Worm (Caenorhabditis elegans) whole organism, L4 larva: ENCODE measurements around the gene athp-1.

Source experiments
- D1046.2 ChIP-seq: fragments of 200-800 bp; sonication (Bioruptor generic); IDR thresholded peaks from 2 replicates; pipeline ENCODE4 v1.3.6; 2022; ENCODE audit warnings: missing genetic modification characterization, missing compliant biosample characterization
- F10B5.3 ChIP-seq: sonication (generic microtip); optimal IDR thresholded peaks from 2 replicates; lab custom pipeline; 2016; ENCODE audit warnings: mild to moderate bottlenecking, missing genetic modification characterization, missing compliant biosample characterization
- F26F4.8 ChIP-seq: fragments of 200-800 bp; sonication (Bioruptor generic); conservative IDR thresholded peaks from 2 replicates; pipeline ENCODE4 v1.3.6; 2022; ENCODE audit warnings: missing genetic modification characterization, missing compliant biosample characterization
- T26A8.4 ChIP-seq: fragments of 200-800 bp; sonication (Bioruptor generic); IDR thresholded peaks from 2 replicates; pipeline ENCODE4 v1.3.6; 2022; ENCODE audit warnings: missing genetic modification characterization, missing compliant biosample characterization
- Y75B8A.6 ChIP-seq: fragments of 200-800 bp; sonication (Bioruptor generic); IDR thresholded peaks from 2 replicates; pipeline ENCODE4 v1.3.6; 2022; ENCODE audit warnings: missing genetic modification reagents, missing genetic modification characterization, missing compliant biosample characterization
- ceh-62 ChIP-seq: sonication (generic microtip); optimal IDR thresholded peaks from 2 replicates; lab custom pipeline; 2017; ENCODE audit warnings: missing biosample characterization, missing genetic modification characterization
- ceh-82 ChIP-seq: sonication (generic microtip); optimal IDR thresholded peaks from 2 replicates; lab custom pipeline; 2017; ENCODE audit warnings: missing biosample characterization, missing genetic modification characterization
- cey-2 ChIP-seq: sonication (generic microtip); optimal IDR thresholded peaks from 3 replicates; lab custom pipeline; 2017; ENCODE audit warnings: missing genetic modification characterization, mild to moderate bottlenecking, missing compliant biosample characterization, antibody characterized with exemption, borderline replicate concordance; ENCODE audit not compliant: insufficient read depth
- daf-16 ChIP-seq, 3 experiments: sonication (generic microtip); optimal IDR thresholded peaks; 2 replicates each; lab custom pipeline; 2016 to 2017; ENCODE audit warnings: missing genetic modification characterization in 3 of 3, missing genetic modification reagents in 3 of 3, mild to moderate bottlenecking in 2 of 3, missing compliant biosample characterization in 2 of 3, missing biosample characterization in 1 of 3, moderate library complexity in 1 of 3
- daf-8 ChIP-seq: fragments of 200-800 bp; sonication (Bioruptor generic); IDR thresholded peaks from 2 replicates; pipeline ENCODE4 v1.3.6; 2022; ENCODE audit warnings: missing genetic modification characterization, missing compliant biosample characterization
- dmd-8 ChIP-seq: fragments of 200-800 bp; sonication (Bioruptor generic); IDR thresholded peaks from 2 replicates; pipeline ENCODE4 v1.3.6; 2022; ENCODE audit warnings: missing genetic modification characterization, missing compliant biosample characterization
- dpl-1 ChIP-seq: fragments of 150-350 bp; optimal IDR thresholded peaks from 2 replicates; lab custom pipeline; 2014; ENCODE audit warnings: missing biosample characterization, missing genetic modification reagents, missing genetic modification characterization
- duxl-1 ChIP-seq: sonication (generic microtip); optimal IDR thresholded peaks from 2 replicates; lab custom pipeline; 2016; ENCODE audit warnings: mild to moderate bottlenecking, missing genetic modification characterization, moderate library complexity, missing compliant biosample characterization; ENCODE audit not compliant: poor library complexity
- egl-27 ChIP-seq: sonication (generic microtip); optimal IDR thresholded peaks from 3 replicates; lab custom pipeline; 2017; ENCODE audit warnings: missing biosample characterization, missing genetic modification reagents, missing genetic modification characterization
- fos-1 ChIP-seq: fragments of 150-350 bp; optimal IDR thresholded peaks from 2 replicates; lab custom pipeline; 2014; ENCODE audit warnings: missing biosample characterization, missing genetic modification characterization
- hmg-1.1 ChIP-seq: fragments of 200-800 bp; sonication (Bioruptor generic); IDR thresholded peaks from 2 replicates; pipeline ENCODE4 v1.3.6; 2022; ENCODE audit warnings: missing genetic modification reagents, missing genetic modification characterization, missing compliant biosample characterization
- jun-1 ChIP-seq: fragments of 150-350 bp; optimal IDR thresholded peaks from 2 replicates; lab custom pipeline; 2014; ENCODE audit warnings: missing biosample characterization, missing genetic modification reagents, missing genetic modification characterization
- lin-1 ChIP-seq: fragments of 200-800 bp; sonication (Bioruptor generic); IDR thresholded peaks from 2 replicates; pipeline ENCODE4 v1.3.6; 2022; ENCODE audit warnings: missing genetic modification reagents, missing genetic modification characterization, missing compliant biosample characterization
- lin-38 ChIP-seq: fragments of 200-800 bp; sonication (Bioruptor generic); IDR thresholded peaks from 2 replicates; pipeline ENCODE4 v1.3.6; 2022; ENCODE audit warnings: missing genetic modification reagents, missing genetic modification characterization, missing compliant biosample characterization
- lir-3 ChIP-seq: sonication (generic microtip); optimal IDR thresholded peaks from 2 replicates; lab custom pipeline; 2016; ENCODE audit warnings: mild to moderate bottlenecking, missing genetic modification characterization, missing compliant biosample characterization
- madf-5 ChIP-seq, 2 experiments: fragments of 200-800 bp; sonication (Bioruptor generic); IDR thresholded peaks; 2 replicates each; pipeline ENCODE4 v1.3.6; 2022; ENCODE audit warnings: missing compliant biosample characterization in 2 of 2, missing genetic modification characterization in 2 of 2
- mdt-29 ChIP-seq: fragments of 200-800 bp; sonication (Bioruptor generic); IDR thresholded peaks from 2 replicates; pipeline ENCODE4 v1.3.6; 2022; ENCODE audit warnings: missing genetic modification reagents, missing genetic modification characterization, missing compliant biosample characterization
- mes-2 ChIP-seq: sonication (generic microtip); optimal IDR thresholded peaks from 2 replicates; lab custom pipeline; 2016; ENCODE audit warnings: missing genotype, mild to moderate bottlenecking, missing genetic modification characterization, missing compliant biosample characterization; ENCODE audit not compliant: poor library complexity, severe bottlenecking
- nhr-28 ChIP-seq: fragments of 150-350 bp; optimal IDR thresholded peaks from 2 replicates; lab custom pipeline; 2014; ENCODE audit warnings: missing biosample characterization, missing genetic modification characterization
- nhr-48 ChIP-seq: sonication (generic microtip); optimal IDR thresholded peaks from 2 replicates; lab custom pipeline; 2016; ENCODE audit warnings: mild to moderate bottlenecking, missing genetic modification characterization, missing compliant biosample characterization
- nhr-6 ChIP-seq: fragments of 150-350 bp; optimal IDR thresholded peaks from 2 replicates; lab custom pipeline; 2014; ENCODE audit warnings: missing biosample characterization, missing genetic modification characterization
- rbr-2 ChIP-seq: sonication (generic microtip); optimal IDR thresholded peaks from 2 replicates; lab custom pipeline; 2016; ENCODE audit warnings: missing genotype, missing genetic modification characterization, missing compliant biosample characterization
- saeg-2 ChIP-seq: fragments of 200-800 bp; sonication (Bioruptor generic); IDR thresholded peaks from 2 replicates; pipeline ENCODE4 v1.3.6; 2022; ENCODE audit warnings: missing genetic modification reagents, missing genetic modification characterization, missing compliant biosample characterization
- spr-1 ChIP-seq: sonication (generic microtip); optimal IDR thresholded peaks from 2 replicates; lab custom pipeline; 2016; ENCODE audit warnings: mild to moderate bottlenecking, missing genetic modification characterization, missing compliant biosample characterization
- tag-97 ChIP-seq: fragments of 200-800 bp; sonication (Bioruptor generic); IDR thresholded peaks from 2 replicates; pipeline ENCODE4 v1.3.6; 2022; ENCODE audit warnings: missing genetic modification characterization, missing compliant biosample characterization
- zag-1 ChIP-seq: fragments of 150-350 bp; optimal IDR thresholded peaks from 2 replicates; lab custom pipeline; 2014; ENCODE audit warnings: missing biosample characterization, missing genetic modification characterization
- zfp-3 ChIP-seq: fragments of 200-800 bp; sonication (Bioruptor generic); conservative IDR thresholded peaks from 2 replicates; pipeline ENCODE4 v1.3.6; 2022; ENCODE audit warnings: missing genetic modification reagents, missing genetic modification characterization, missing compliant biosample characterization
- ztf-11 ChIP-seq: fragments of 150-350 bp; optimal IDR thresholded peaks from 2 replicates; lab custom pipeline; 2014; ENCODE audit warnings: missing biosample characterization, missing genetic modification characterization
- ztf-7 ChIP-seq: fragments of 150-350 bp; optimal IDR thresholded peaks from 2 replicates; lab custom pipeline; 2014; ENCODE audit warnings: missing biosample characterization, missing genetic modification characterization

The athp-1 gene

DNA sequence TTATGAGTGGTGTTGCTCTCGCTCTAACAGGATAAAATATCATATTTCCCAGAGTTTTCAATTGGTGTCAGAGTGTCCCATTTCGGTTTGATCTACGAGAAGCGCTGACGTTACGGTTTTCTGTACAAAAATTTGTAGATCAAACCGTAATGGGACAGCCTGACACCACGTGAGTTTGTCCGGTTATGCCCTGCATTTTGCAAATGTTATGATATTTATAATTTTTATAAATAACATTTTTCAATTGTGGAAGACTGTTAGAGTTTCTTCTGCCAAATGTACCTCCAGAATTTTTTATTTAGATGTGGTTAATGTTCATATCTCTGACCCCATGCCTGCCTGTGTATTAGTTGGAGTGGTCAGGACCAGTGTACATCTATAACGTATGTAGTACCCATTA lies 12.7 kb downstream of the athp-1 start, which contains the start of gene fbxb-87:
Gene fbxb-87, plus strand, starts transcription at position 301 of the 400 bp plus-strand sequence.
- TF ChIP-seq ztf-7 (tag; lab: Kevin White, UChicago) (no peak), daf-16 (GFP tag; optimal IDR thresholded peaks at IDR 0.05; lab: Kevin White, UChicago) (no peak), daf-16 (tag; optimal IDR thresholded peaks at IDR 0.05; lab: Kevin White, UChicago) (no peak), hmg-1.1 (GFP tag; lab: Robert Waterston, UW) (no peak), ztf-11 (tag; lab: Kevin White, UChicago) (no peak), tag-97 (GFP tag; lab: Robert Waterston, UW) (no peak), zag-1 (no peak)
- TF ChIP-seq, all 104 proteins: peak for 0

DNA sequence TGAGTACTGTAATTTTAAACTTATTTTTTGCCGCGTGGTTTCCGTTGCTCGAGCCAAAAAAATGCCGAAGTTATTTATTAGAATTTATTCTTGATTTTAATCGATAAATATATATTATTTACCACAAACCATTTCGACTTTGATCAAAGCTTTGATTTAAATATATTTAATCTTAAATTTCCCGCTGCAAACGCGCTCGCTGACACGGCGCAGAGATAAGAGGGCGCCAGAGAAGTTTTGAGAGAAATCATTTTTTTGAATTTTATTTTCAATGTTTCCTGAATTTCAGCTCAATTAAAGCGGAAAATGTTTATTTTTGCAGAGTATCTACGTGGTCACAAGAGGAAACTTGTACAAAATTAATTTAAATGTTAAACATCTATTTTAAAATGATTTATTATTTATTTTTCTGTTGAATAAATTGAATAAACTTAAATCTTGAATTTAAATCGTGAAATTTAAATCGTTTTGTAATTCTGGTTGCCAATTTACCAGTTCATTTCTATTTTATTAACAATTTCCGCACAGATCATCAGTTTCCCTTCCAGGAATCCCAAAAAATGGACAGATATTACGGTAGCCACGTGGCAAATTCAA lies 14.3 kb downstream of the athp-1 start, which contains the start of gene com-1:
Gene com-1, plus strand, starts transcription at position 547 of the 597 bp plus-strand sequence.
- TF ChIP-seq saeg-2 (GFP tag; lab: Robert Waterston, UW) (no peak), spr-1 (tag; lab: Kevin White, UChicago) (no peak), nhr-6 (tag; lab: Kevin White, UChicago) (peak; percentile 21), daf-8 (no peak), mes-2 (tag; lab: Kevin White, UChicago) (peak; percentile 79), mdt-29 (GFP tag; lab: Robert Waterston, UW) (no peak), jun-1 (tag; lab: Kevin White, UChicago) (no peak), cey-2 (tag; lab: Kevin White, UChicago) (no peak), rbr-2 (tag; lab: Kevin White, UChicago) (peak; percentile 12), lin-38 (GFP tag; lab: Robert Waterston, UW) (peak; percentile 92), F10B5.3 (no peak), D1046.2 (GFP tag; lab: Robert Waterston, UW) (no peak), nhr-28 (tag; lab: Kevin White, UChicago) (no peak), dpl-1 (GFP tag; lab: Kevin White, UChicago) (peak; percentile 52), fos-1 (tag; lab: Kevin White, UChicago) (no peak), dmd-8 (GFP tag; lab: Robert Waterston, UW) (no peak), zfp-3 (GFP tag; lab: Robert Waterston, UW) (no peak), madf-5 (GFP tag; IDR thresholded peaks at IDR 0.05; lab: Robert Waterston, UW) (no peak), daf-16 (GFP tag; optimal IDR thresholded peaks at IDR 0.05; lab: Kevin White, UChicago) (peak in 1 of 2 experiments; percentile 7), daf-16 (tag; optimal IDR thresholded peaks at IDR 0.05; lab: Kevin White, UChicago) (no peak)

DNA sequence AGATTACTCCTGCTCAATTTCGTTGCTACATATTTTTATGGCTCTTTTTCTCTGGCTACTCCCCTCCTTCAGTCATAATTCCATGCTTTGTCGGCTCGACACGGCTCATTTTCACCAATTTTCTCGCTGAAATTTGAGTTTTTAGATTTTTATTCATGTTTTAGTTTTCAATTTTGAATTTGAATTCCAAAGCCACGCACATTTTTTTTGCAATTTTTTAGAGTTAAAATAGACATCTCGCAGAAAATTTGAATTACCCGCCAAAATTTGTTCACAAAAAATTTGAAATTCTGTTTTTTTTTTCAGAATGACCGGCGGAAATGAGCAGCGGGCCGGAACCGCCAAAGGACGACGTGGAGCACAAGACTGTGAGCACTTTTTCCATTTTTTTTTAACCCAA lies 20.8 kb downstream of the athp-1 start, which contains the start of gene unc-119:
Gene unc-119, plus strand, starts transcription at position 301 of the 400 bp plus-strand sequence.
- TF ChIP-seq Y75B8A.6 (GFP tag; lab: Robert Waterston, UW) (no peak), nhr-48 (tag; lab: Kevin White, UChicago) (no peak), ceh-82 (tag; lab: Kevin White, UChicago) (no peak), lin-1 (GFP tag; lab: Robert Waterston, UW) (no peak), egl-27 (tag; lab: Kevin White, UChicago) (no peak), ceh-62 (tag; lab: Kevin White, UChicago) (no peak), F26F4.8 (no peak), dmd-8 (GFP tag; lab: Robert Waterston, UW) (no peak), lir-3 (no peak), cey-2 (tag; lab: Kevin White, UChicago) (no peak), duxl-1 (tag; lab: Kevin White, UChicago) (no peak), T26A8.4 (GFP tag; lab: Robert Waterston, UW) (no peak)
